Worm (Caenorhabditis elegans) whole organism, late embryonic: ENCODE measurements around the gene fil-2.

Source experiments
- K09A11.1 ChIP-seq: sonication (generic microtip); optimal IDR thresholded peaks from 2 replicates; lab custom pipeline; 2017; ENCODE audit warnings: antibody characterized with exemption, mild to moderate bottlenecking, missing genetic modification characterization, missing compliant biosample characterization; ENCODE audit not compliant: insufficient read depth
- ama-1 ChIP-seq: fragments of 150-350 bp; optimal IDR thresholded peaks from 2 replicates; lab custom pipeline; 2014
- fkh-10 ChIP-seq: fragments of 150-350 bp; optimal IDR thresholded peaks from 2 replicates; lab custom pipeline; 2014; ENCODE audit warnings: missing biosample characterization, missing genetic modification reagents, missing genetic modification characterization
- hlh-6 ChIP-seq: sonication (generic microtip); optimal IDR thresholded peaks from 2 replicates; lab custom pipeline; 2016; ENCODE audit warnings: missing genotype, missing genetic modification characterization, missing compliant biosample characterization
- lin-11 ChIP-seq: fragments of 200-800 bp; sonication (Bioruptor generic); optimal IDR thresholded peaks from 2 replicates; lab custom pipeline; 2018; ENCODE audit warnings: mild to moderate bottlenecking, missing genetic modification characterization, missing compliant biosample characterization
- nhr-11 ChIP-seq: fragments of 150-350 bp; optimal IDR thresholded peaks from 2 replicates; lab custom pipeline; 2014; ENCODE audit warnings: missing biosample characterization, missing genetic modification characterization
- nhr-232 ChIP-seq: sonication (generic microtip); optimal IDR thresholded peaks from 2 replicates; lab custom pipeline; 2016; ENCODE audit warnings: missing genetic modification characterization, missing compliant biosample characterization
- pat-9 ChIP-seq: fragments of 200-800 bp; sonication (Bioruptor generic); optimal IDR thresholded peaks from 2 replicates; lab custom pipeline; 2018; ENCODE audit warnings: mild to moderate bottlenecking, missing genetic modification characterization, moderate library complexity, missing compliant biosample characterization
- pqm-1 ChIP-seq: sonication (generic microtip); optimal IDR thresholded peaks from 2 replicates; lab custom pipeline; 2016; ENCODE audit warnings: missing genetic modification characterization, missing compliant biosample characterization
- rnt-1 ChIP-seq: sonication (generic microtip); optimal IDR thresholded peaks from 2 replicates; lab custom pipeline; 2016; ENCODE audit warnings: missing genetic modification characterization, missing compliant biosample characterization
- sox-2 ChIP-seq: fragments of 200-800 bp; sonication (Bioruptor generic); IDR thresholded peaks from 2 replicates; pipeline ENCODE4 v1.3.6; 2022; ENCODE audit warnings: missing genetic modification reagents, missing genetic modification characterization, missing compliant biosample characterization
- unc-3 ChIP-seq, 2 experiments: fragments of 200-800 bp in 1 of 2; sonication (Bioruptor generic) in 1 of 2; sonication (generic microtip) in 1 of 2; conservative IDR thresholded peaks in 1 of 2; optimal IDR thresholded peaks in 1 of 2; 2 replicates each; pipeline versions ENCODE4 v1.3.6 to Lab custom; 2016 to 2022; ENCODE audit warnings: missing compliant biosample characterization in 2 of 2, missing genetic modification characterization in 2 of 2, missing genetic modification reagents in 1 of 2

- TF ChIP-seq lin-11 (tag; lab: Kevin White, UChicago) (no peak), pat-9 (tag; lab: Kevin White, UChicago) (no peak), hlh-6 (tag; lab: Kevin White, UChicago) (no peak), K09A11.1 (tag; lab: Kevin White, UChicago) (no peak), ama-1 (lab: Kevin White, UChicago) (no peak), sox-2 (no peak), unc-3 (GFP tag; conservative IDR thresholded peaks at IDR 0.05; lab: Robert Waterston, UW) (no peak), unc-3 (tag; optimal IDR thresholded peaks at IDR 0.05; lab: Kevin White, UChicago) (no peak), nhr-232 (tag; lab: Kevin White, UChicago) (no peak), fkh-10 (GFP tag; lab: Kevin White, UChicago) (no peak), rnt-1 (no peak), nhr-11 (tag; lab: Kevin White, UChicago) (no peak), pqm-1 (tag; lab: Kevin White, UChicago) (no peak)
Measured at ce11 chrV:6231902-6232340, 46.9 kb upstream of the fil-2 start.
